Fruit fly (Drosophila melanogaster): Measurements from ENCODE around the gene CG2698.
A peak's percentile ranks its signal among the peaks of the same experiment; 100 is the strongest.

Gene CG2698

dm6 chr3R:8030151-8030899 lies 29.0 kb downstream of the CG2698 start, which contains the start of the genes CG10903 and CG2747 (continued):
- TF ChIP-seq bbx (GFP tag; IDR thresholded peaks at IDR 0.05; ENCODE audit: partially characterized antibody) (peak; percentile 62), CG3838 (GFP tag; optimal IDR thresholded peaks at IDR 0.05) (no peak), YL-1 (GFP tag; optimal IDR thresholded peaks at IDR 0.05) (peak; percentile 79), CG10147 (GFP tag; optimal IDR thresholded peaks at IDR 0.05) (peak; percentile 50), CG14710 (tag; optimal IDR thresholded peaks at IDR 0.05) (peak; percentile 27), cg (GFP tag; optimal IDR thresholded peaks at IDR 0.05) (peak; percentile 80), CG18764 (GFP tag; optimal IDR thresholded peaks at IDR 0.05) (no peak), CG12659 (GFP tag; optimal IDR thresholded peaks at IDR 0.05) (peak; percentile 56), disco-r (GFP tag; optimal IDR thresholded peaks at IDR 0.05) (no peak), CG7987 (GFP tag; optimal IDR thresholded peaks at IDR 0.05) (peak; percentile 42), chm (GFP tag; IDR thresholded peaks at IDR 0.05) (no peak), Eip74EF (GFP tag; optimal IDR thresholded peaks at IDR 0.05) (peak in 1 of 2 experiments; percentile 80), bigmax (GFP tag; optimal IDR thresholded peaks at IDR 0.05) (no peak), Ets97D (GFP tag; optimal IDR thresholded peaks at IDR 0.05) (peak; percentile 36), CG12769 (tag; optimal IDR thresholded peaks at IDR 0.05) (peak; percentile 41), abd-A (tag; optimal IDR thresholded peaks at IDR 0.05) (no peak), nerfin-2 (GFP tag; IDR thresholded peaks at IDR 0.05; ENCODE audit: partially characterized antibody) (peak; percentile 16; the same call in 1 of the 2 replicates), CG6854 (GFP tag; optimal IDR thresholded peaks at IDR 0.05) (peak; percentile 49), stwl (tag; optimal IDR thresholded peaks at IDR 0.05) (peak; percentile 22), chinmo (GFP tag; IDR thresholded peaks at IDR 0.05; ENCODE audit: partially characterized antibody) (peak; percentile 59; the same call in 1 of the 4 replicates), CG33557 (GFP tag; optimal IDR thresholded peaks at IDR 0.05) (no peak), CG1647 (GFP tag; optimal IDR thresholded peaks at IDR 0.05) (no peak), klu (GFP tag; IDR thresholded peaks at IDR 0.05) (peak; percentile 40; the same call in 1 of the 2 replicates), CG11398 (GFP tag; optimal IDR thresholded peaks at IDR 0.05) (no peak), phol (tag; optimal IDR thresholded peaks at IDR 0.05) (peak; percentile 43), Dll (GFP tag; IDR thresholded peaks at IDR 0.05; ENCODE audit: partially characterized antibody) (peak; percentile 73), Vsx1 (GFP tag; optimal IDR thresholded peaks at IDR 0.05) (peak; percentile 77), CG14860 (GFP tag; IDR thresholded peaks at IDR 0.05; ENCODE audit: partially characterized antibody) (0 out of 3 replicates have a peak, but pooled peaks have one; percentile 38), CG16813 (GFP tag; IDR thresholded peaks at IDR 0.05; ENCODE audit: partially characterized antibody) (peak; percentile 64; the same call in 2 of the 3 replicates), lola (GFP tag; optimal IDR thresholded peaks at IDR 0.05) (no peak), unc-4 (GFP tag; IDR thresholded peaks at IDR 0.05; ENCODE audit: partially characterized antibody) (peak; percentile 69; the same call in 1 of the 2 replicates), CG12155 (GFP tag; optimal IDR thresholded peaks at IDR 0.05) (no peak), CG8924 (tag; optimal IDR thresholded peaks at IDR 0.05) (peak; percentile 8), BEAF-32 (GFP tag; optimal IDR thresholded peaks at IDR 0.05) (peak; percentile 80), cad (GFP tag; optimal IDR thresholded peaks at IDR 0.05) (peak; percentile 67), grau (tag; optimal IDR thresholded peaks at IDR 0.05) (peak; percentile 9), CHES-1-like (GFP tag; optimal IDR thresholded peaks at IDR 0.05) (peak; percentile 44), p53 (GFP tag; optimal IDR thresholded peaks at IDR 0.05) (peak; percentile 36), Sry-δ (GFP tag; optimal IDR thresholded peaks at IDR 0.05) (peak; percentile 58), Opbp (GFP tag; IDR thresholded peaks at IDR 0.05; ENCODE audit: partially characterized antibody) (peak; percentile 59; the same call in 1 of the 3 replicates), twi (tag; optimal IDR thresholded peaks at IDR 0.05) (peak; percentile 45), CG8281 (tag; optimal IDR thresholded peaks at IDR 0.05) (no peak), nerfin-1 (tag; optimal IDR thresholded peaks at IDR 0.05) (peak; percentile 13), dati (GFP tag; IDR thresholded peaks at IDR 0.05) (no peak), CG11695 (GFP tag; IDR thresholded peaks at IDR 0.05) (no peak), B-H2 (GFP tag; optimal IDR thresholded peaks at IDR 0.05) (peak; percentile 5), sens (GFP tag) (peak; percentile 67)

Data from whole organism, embryonic.